Worm (Caenorhabditis elegans): Measurements from ENCODE around the gene C49A9.3.
"Not testable (repeated sequence)": the region's sequence is repeated elsewhere in the genome, so short reads cannot be mapped to it uniquely, and the experiment has no call there.

Gene C49A9.3

ce11 chrIV:6248486-6248885 is 26.6 kb downstream of the C49A9.3 start, which contains the start of gene acox-3:
acox-3 (minus strand) TSS chrIV:6248492.
- TF ChIP-seq lin-13 (tag; optimal IDR thresholded peaks at IDR 0.05) (no peak), mab-5 (tag; optimal IDR thresholded peaks at IDR 0.05) (no peak), ceh-43 (GFP tag; optimal IDR thresholded peaks at IDR 0.05) (no peak)

ce11 chrIV:6249591-6249990 is 27.7 kb downstream of the C49A9.3 start, which contains the start of gene F58F9.1:
F58F9.1 (plus strand) TSS chrIV:6249841.
- TF ChIP-seq blmp-1 (tag; optimal IDR thresholded peaks at IDR 0.05) = no peak
- TF ChIP-seq ces-1 (GFP tag; optimal IDR thresholded peaks at IDR 0.05) = peak; percentile 24

- not testable (repeated sequence) for TF ChIP-seq drap-1 (GFP tag; optimal IDR thresholded peaks at IDR 0.05); cnd-1 (tag; optimal IDR thresholded peaks at IDR 0.05); hlh-1 (tag; optimal IDR thresholded peaks at IDR 0.05)
Measured at ce11 chrIV:6253000-6253399, 31.1 kb downstream of the C49A9.3 start, which contains the start of gene T13A10.2. T13A10.2 (plus strand) TSS chrIV:6253300.

- TF ChIP-seq ceh-83 (GFP tag; optimal IDR thresholded peaks at IDR 0.05) = no peak
- no peak for TF ChIP-seq nhr-2 (tag; optimal IDR thresholded peaks at IDR 0.05)
- TF ChIP-seq mls-2 (tag; optimal IDR thresholded peaks at IDR 0.05) = no peak
- TF ChIP-seq cnd-1 (tag; optimal IDR thresholded peaks at IDR 0.05) = no peak
Measured at ce11 chrIV:6254635-6255034, 32.7 kb downstream of the C49A9.3 start, which contains the start of gene T13A10.64. T13A10.64 (plus strand) TSS chrIV:6254935.

- TF ChIP-seq nhr-237 (tag; optimal IDR thresholded peaks at IDR 0.05) = no peak
- no peak for TF ChIP-seq bed-3 (GFP tag; optimal IDR thresholded peaks at IDR 0.05)
- no peak for TF ChIP-seq nhr-76 (tag; optimal IDR thresholded peaks at IDR 0.05)
- TF ChIP-seq flh-1 (GFP tag; optimal IDR thresholded peaks at IDR 0.05) = no peak
- no peak for TF ChIP-seq ceh-43 (GFP tag; optimal IDR thresholded peaks at IDR 0.05)
- no peak for TF ChIP-seq hlh-1 (tag; optimal IDR thresholded peaks at IDR 0.05)
- no peak for TF ChIP-seq ham-2 (GFP tag; optimal IDR thresholded peaks at IDR 0.05)
- TF ChIP-seq mab-5 (tag; optimal IDR thresholded peaks at IDR 0.05) = no peak
- TF ChIP-seq nhr-28 (tag; optimal IDR thresholded peaks at IDR 0.05) = no peak
- no peak for TF ChIP-seq M03D4.4 (tag; optimal IDR thresholded peaks at IDR 0.05)
- no peak for TF ChIP-seq ces-1 (GFP tag; optimal IDR thresholded peaks at IDR 0.05)
Measured at ce11 chrIV:6258967-6259366, 37.1 kb downstream of the C49A9.3 start.

ce11 chrIV:6259732-6260131 is 37.8 kb downstream of the C49A9.3 start, which contains the start of gene nlp-16:
nlp-16 (minus strand) TSS chrIV:6259832.
- no peak for TF ChIP-seq ces-1 (GFP tag; optimal IDR thresholded peaks at IDR 0.05)

- TF ChIP-seq lin-13 (tag; optimal IDR thresholded peaks at IDR 0.05) (no peak), ham-2 (GFP tag; optimal IDR thresholded peaks at IDR 0.05) (no peak)
Measured at ce11 chrIV:6263244-6263643, 41.4 kb downstream of the C49A9.3 start, which contains the start of gene srv-28. srv-28 (minus strand) TSS chrIV:6263344.

- no peak for TF ChIP-seq unc-120 (tag; optimal IDR thresholded peaks at IDR 0.05; ENCODE audit: poor library complexity, severe bottlenecking)
- TF ChIP-seq cnd-1 (tag; optimal IDR thresholded peaks at IDR 0.05) = no peak
- no peak for TF ChIP-seq zip-8 (tag; optimal IDR thresholded peaks at IDR 0.05)
- no peak for TF ChIP-seq unc-39 (tag; optimal IDR thresholded peaks at IDR 0.05)
- no peak for TF ChIP-seq nhr-2 (tag; optimal IDR thresholded peaks at IDR 0.05)
- no peak for TF ChIP-seq ceh-83 (GFP tag; optimal IDR thresholded peaks at IDR 0.05)
- TF ChIP-seq lin-13 (tag; optimal IDR thresholded peaks at IDR 0.05) = no peak
- no peak for TF ChIP-seq nhr-12 (tag; optimal IDR thresholded peaks at IDR 0.05)
- no peak for TF ChIP-seq M03D4.4 (tag; optimal IDR thresholded peaks at IDR 0.05)
- no peak for TF ChIP-seq unc-62 (GFP tag; optimal IDR thresholded peaks at IDR 0.05)
- TF ChIP-seq tbx-8 (GFP tag; optimal IDR thresholded peaks at IDR 0.05) = no peak
Measured at ce11 chrIV:6266499-6266898, 44.6 kb downstream of the C49A9.3 start, which contains the start of gene srv-29. srv-29 (minus strand) TSS chrIV:6266599.

ce11 chrIV:6269346-6269745 is 47.5 kb downstream of the C49A9.3 start, which contains the start of gene srv-30:
srv-30 (minus strand) TSS chrIV:6269446.
- no peak for TF ChIP-seq pha-4 (tag; optimal IDR thresholded peaks at IDR 0.05)

All from whole organism, mixed stage, embryonic.